Fruit fly (Drosophila melanogaster): ENCODE data around the gene Acsx2.

- no peak for TF ChIP-seq CG2120 (GFP tag; optimal IDR thresholded peaks at IDR 0.05)
- TF ChIP-seq CG13624 (GFP tag; optimal IDR thresholded peaks at IDR 0.05) = no peak
- TF ChIP-seq CkIIα-i1 (GFP tag; IDR thresholded peaks at IDR 0.05) = no peak
- no peak for TF ChIP-seq CG6175 (GFP tag; IDR thresholded peaks at IDR 0.05)
Observed at dm6 chr3R:19785451-19785850, 6.9 kb downstream of the Acsx2 start.
